Worm (Caenorhabditis elegans) whole organism, L3 larva: Measurements from ENCODE around the gene srw-122.

ENCODE experiments used
- R02D3.7 ChIP-seq: fragments of 150-350 bp; optimal IDR thresholded peaks from 2 replicates; lab custom pipeline; 2014; ENCODE audit warnings: missing biosample characterization, missing genetic modification characterization
- ZK546.5 ChIP-seq: sonication (generic microtip); optimal IDR thresholded peaks from 2 replicates; lab custom pipeline; 2017; ENCODE audit warnings: missing biosample characterization, missing genetic modification characterization
- ama-1 ChIP-seq: fragments of 150-350 bp; optimal IDR thresholded peaks from 2 replicates; lab custom pipeline; 2018
- ceh-16 ChIP-seq: sonication (generic microtip); optimal IDR thresholded peaks from 2 replicates; lab custom pipeline; 2017; ENCODE audit warnings: missing biosample characterization, missing genetic modification characterization
- ceh-82 ChIP-seq: fragments of 150-350 bp; optimal IDR thresholded peaks from 2 replicates; lab custom pipeline; 2014; ENCODE audit warnings: missing biosample characterization, missing genetic modification characterization
- ceh-9 ChIP-seq: sonication (generic microtip); optimal IDR thresholded peaks from 2 replicates; lab custom pipeline; 2018; ENCODE audit warnings: missing biosample characterization, missing genetic modification characterization
- daf-12 ChIP-seq: fragments of 150-350 bp; optimal IDR thresholded peaks from 2 replicates; lab custom pipeline; 2014; ENCODE audit warnings: missing biosample characterization, missing genetic modification reagents, missing genetic modification characterization
- egl-27 ChIP-seq: sonication (generic microtip); optimal IDR thresholded peaks from 4 replicates; lab custom pipeline; 2017; ENCODE audit warnings: missing biosample characterization, missing genetic modification reagents, missing genetic modification characterization
- egl-5 ChIP-seq: fragments of 150-350 bp; optimal IDR thresholded peaks from 2 replicates; lab custom pipeline; 2017; ENCODE audit warnings: missing biosample characterization, missing genetic modification reagents, missing genetic modification characterization, inconsistent platforms
- elt-3 ChIP-seq, 3 experiments: fragments of 150-350 bp in 1 of 3; sonication (generic microtip) in 2 of 3; optimal IDR thresholded peaks; 2 replicates in 2 of 3; 4 replicates in 1 of 3; lab custom pipeline; 2014 to 2017; ENCODE audit warnings: missing biosample characterization in 3 of 3, missing genetic modification characterization in 3 of 3
- fkh-10 ChIP-seq: sonication (generic microtip); optimal IDR thresholded peaks from 2 replicates; lab custom pipeline; 2017; ENCODE audit warnings: missing biosample characterization, missing genetic modification reagents, missing genetic modification characterization
- fos-1 ChIP-seq: fragments of 150-350 bp; optimal IDR thresholded peaks from 2 replicates; lab custom pipeline; 2014; ENCODE audit warnings: missing biosample characterization, missing genetic modification characterization
- jun-1 ChIP-seq: fragments of 150-350 bp; optimal IDR thresholded peaks from 2 replicates; lab custom pipeline; 2014; ENCODE audit warnings: missing biosample characterization, missing genetic modification reagents, missing genetic modification characterization
- lin-15B ChIP-seq: fragments of 150-350 bp; optimal IDR thresholded peaks from 2 replicates; lab custom pipeline; 2014; ENCODE audit warnings: missing biosample characterization, missing genetic modification characterization
- lin-39 ChIP-seq: fragments of 150-350 bp; optimal IDR thresholded peaks from 2 replicates; lab custom pipeline; 2018; ENCODE audit warnings: missing biosample characterization, missing genetic modification reagents, missing genetic modification characterization
- lsy-12 ChIP-seq: sonication (generic microtip); optimal IDR thresholded peaks from 2 replicates; lab custom pipeline; 2016; ENCODE audit warnings: mild to moderate bottlenecking, missing genetic modification characterization, missing compliant biosample characterization
- mdl-1 ChIP-seq: fragments of 150-350 bp; optimal IDR thresholded peaks from 2 replicates; lab custom pipeline; 2014; ENCODE audit warnings: missing biosample characterization, missing genetic modification characterization
- mml-1 ChIP-seq: fragments of 150-350 bp; sonication (generic microtip); optimal IDR thresholded peaks from 3 replicates; lab custom pipeline; 2014; ENCODE audit warnings: missing biosample characterization, missing genetic modification characterization
- nfya-1 ChIP-seq: sonication (generic microtip); optimal IDR thresholded peaks from 2 replicates; lab custom pipeline; 2017; ENCODE audit warnings: missing genetic modification characterization, mild to moderate bottlenecking, missing compliant biosample characterization, antibody characterized with exemption, moderate library complexity; ENCODE audit not compliant: insufficient read depth
- nhr-11 ChIP-seq: fragments of 150-350 bp; optimal IDR thresholded peaks from 2 replicates; lab custom pipeline; 2014; ENCODE audit warnings: missing biosample characterization, missing genetic modification characterization
- nhr-12 ChIP-seq: fragments of 150-350 bp; optimal IDR thresholded peaks from 2 replicates; lab custom pipeline; 2014; ENCODE audit warnings: missing biosample characterization, missing genetic modification characterization
- nhr-23 ChIP-seq: fragments of 150-350 bp; optimal IDR thresholded peaks from 2 replicates; lab custom pipeline; 2014; ENCODE audit warnings: missing biosample characterization, missing genetic modification reagents, missing genetic modification characterization
- nhr-237 ChIP-seq: fragments of 150-350 bp; optimal IDR thresholded peaks from 2 replicates; lab custom pipeline; 2014; ENCODE audit warnings: missing biosample characterization, missing genetic modification characterization
- nhr-28 ChIP-seq: fragments of 150-350 bp; optimal IDR thresholded peaks from 2 replicates; lab custom pipeline; 2014; ENCODE audit warnings: missing biosample characterization, missing genetic modification characterization
- nhr-43 ChIP-seq: sonication (generic microtip); optimal IDR thresholded peaks from 2 replicates; lab custom pipeline; 2016; ENCODE audit warnings: mild to moderate bottlenecking, missing genetic modification characterization, missing compliant biosample characterization; ENCODE audit not compliant: poor library complexity, severe bottlenecking
- nhr-67 ChIP-seq: fragments of 150-350 bp; optimal IDR thresholded peaks from 2 replicates; lab custom pipeline; 2014; ENCODE audit warnings: missing biosample characterization, missing genetic modification characterization
- nhr-76 ChIP-seq: fragments of 150-350 bp; sonication (generic microtip); optimal IDR thresholded peaks from 5 replicates; lab custom pipeline; 2014; ENCODE audit warnings: missing biosample characterization, missing genetic modification characterization
- nhr-77 ChIP-seq: fragments of 150-350 bp; optimal IDR thresholded peaks from 2 replicates; lab custom pipeline; 2014; ENCODE audit warnings: missing biosample characterization, missing genetic modification characterization
- pha-4 ChIP-seq: fragments of 150-350 bp; optimal IDR thresholded peaks from 2 replicates; lab custom pipeline; 2014; ENCODE audit warnings: missing biosample characterization, missing genetic modification reagents, missing genetic modification characterization
- pqm-1 ChIP-seq: fragments of 150-350 bp; optimal IDR thresholded peaks from 2 replicates; lab custom pipeline; 2017; ENCODE audit warnings: missing biosample characterization, missing genetic modification characterization, inconsistent platforms
- sea-2 ChIP-seq: fragments of 150-350 bp; sonication (generic microtip); optimal IDR thresholded peaks from 4 replicates; lab custom pipeline; 2014; ENCODE audit warnings: missing biosample characterization, missing genetic modification reagents, missing genetic modification characterization
- skn-1 ChIP-seq: fragments of 150-350 bp; optimal IDR thresholded peaks from 2 replicates; lab custom pipeline; 2014; ENCODE audit warnings: missing biosample characterization, missing genetic modification characterization
- snpc-4 ChIP-seq: fragments of 150-350 bp; optimal IDR thresholded peaks from 2 replicates; lab custom pipeline; 2014; ENCODE audit warnings: missing biosample characterization, missing genetic modification characterization
- unc-39 ChIP-seq: sonication (generic microtip); optimal IDR thresholded peaks from 4 replicates; lab custom pipeline; 2017; ENCODE audit warnings: missing biosample characterization, missing genetic modification characterization
- unc-62 ChIP-seq: fragments of 150-350 bp; sonication (generic microtip); optimal IDR thresholded peaks from 4 replicates; lab custom pipeline; 2014; ENCODE audit warnings: missing biosample characterization, missing genetic modification reagents, missing genetic modification characterization
- zag-1 ChIP-seq: fragments of 150-350 bp; optimal IDR thresholded peaks from 2 replicates; lab custom pipeline; 2014; ENCODE audit warnings: missing biosample characterization, missing genetic modification characterization
- ztf-11 ChIP-seq: fragments of 150-350 bp; optimal IDR thresholded peaks from 2 replicates; lab custom pipeline; 2014; ENCODE audit warnings: missing biosample characterization, missing genetic modification characterization
- ztf-4 ChIP-seq: fragments of 150-350 bp; optimal IDR thresholded peaks from 2 replicates; lab custom pipeline; 2014; ENCODE audit warnings: missing biosample characterization, missing genetic modification characterization

The srw-122 gene

DNA sequence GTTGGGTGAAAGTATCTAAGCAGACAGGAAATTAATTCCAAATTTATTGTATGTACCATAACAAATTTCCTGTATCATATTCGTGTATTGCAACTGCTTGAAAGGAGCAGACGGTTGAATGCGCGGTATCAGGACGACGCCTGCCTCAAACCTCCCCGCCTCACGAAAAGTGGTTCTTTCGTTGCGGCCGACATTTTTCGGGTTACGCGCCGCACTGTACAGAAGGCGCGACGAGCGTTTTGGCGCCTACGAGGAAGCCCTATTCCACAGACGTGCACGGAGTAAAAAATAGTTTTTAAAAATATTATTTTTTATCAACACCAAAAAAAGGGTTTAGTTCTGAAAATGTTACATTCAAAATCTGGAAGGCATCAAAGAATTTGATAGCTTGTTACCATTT, 31.9 kb downstream of the srw-122 start:
- TF ChIP-seq nfya-1 (tag; lab: Kevin White, UChicago) = no peak
- TF ChIP-seq sea-2 (GFP tag; lab: Kevin White, UChicago) = no peak
- TF ChIP-seq nhr-76 (tag; lab: Kevin White, UChicago) = no peak
- TF ChIP-seq unc-62 (GFP tag; lab: Kevin White, UChicago) = no peak
- no peak for TF ChIP-seq jun-1 (tag; lab: Kevin White, UChicago)
- no peak for TF ChIP-seq nhr-43 (tag; lab: Kevin White, UChicago)
- no peak for TF ChIP-seq lin-15B
- TF ChIP-seq fos-1 = no peak
- no peak for TF ChIP-seq nhr-11
- no peak for TF ChIP-seq skn-1
- no peak for TF ChIP-seq nhr-67 (tag; lab: Kevin White, UChicago)
- no peak for TF ChIP-seq lsy-12 (tag; lab: Kevin White, UChicago)
- TF ChIP-seq ZK546.5 (tag; lab: Kevin White, UChicago) = no peak
- TF ChIP-seq ceh-82 = no peak
- TF ChIP-seq ztf-11 (tag; lab: Kevin White, UChicago) = no peak

- no peak for TF ChIP-seq nhr-67 (tag; lab: Kevin White, UChicago)
- no peak for TF ChIP-seq ZK546.5 (tag; lab: Kevin White, UChicago)
- TF ChIP-seq fkh-10 (GFP tag; lab: Kevin White, UChicago) = no peak
- no peak for TF ChIP-seq ztf-11 (tag; lab: Kevin White, UChicago)
- no peak for TF ChIP-seq ztf-4 (tag; lab: Kevin White, UChicago)
- no peak for TF ChIP-seq nhr-77
- no peak for TF ChIP-seq ceh-82
- no peak for TF ChIP-seq nhr-237 (tag; lab: Kevin White, UChicago)
- TF ChIP-seq egl-27 (tag; lab: Kevin White, UChicago) = no peak
- TF ChIP-seq snpc-4 (tag; lab: Kevin White, UChicago) = no peak
- no peak for TF ChIP-seq nhr-76 (tag; lab: Kevin White, UChicago)
- TF ChIP-seq skn-1 = no peak
- TF ChIP-seq R02D3.7 (tag; lab: Kevin White, UChicago) = no peak
- TF ChIP-seq fos-1 = no peak
- no peak for TF ChIP-seq mml-1 (tag; lab: Kevin White, UChicago)
- no peak for TF ChIP-seq egl-5 (tag; lab: Kevin White, UChicago)
- no peak for TF ChIP-seq ama-1 (lab: Kevin White, UChicago)
- TF ChIP-seq nhr-12 (tag; lab: Kevin White, UChicago) = no peak
These were observed 38.1 kb downstream of the srw-122 start, which contains the start of gene srh-146 for ce11 chrV:2913948-2914347. Gene srh-146, plus strand, starts transcription at chrV:2914248.

DNA sequence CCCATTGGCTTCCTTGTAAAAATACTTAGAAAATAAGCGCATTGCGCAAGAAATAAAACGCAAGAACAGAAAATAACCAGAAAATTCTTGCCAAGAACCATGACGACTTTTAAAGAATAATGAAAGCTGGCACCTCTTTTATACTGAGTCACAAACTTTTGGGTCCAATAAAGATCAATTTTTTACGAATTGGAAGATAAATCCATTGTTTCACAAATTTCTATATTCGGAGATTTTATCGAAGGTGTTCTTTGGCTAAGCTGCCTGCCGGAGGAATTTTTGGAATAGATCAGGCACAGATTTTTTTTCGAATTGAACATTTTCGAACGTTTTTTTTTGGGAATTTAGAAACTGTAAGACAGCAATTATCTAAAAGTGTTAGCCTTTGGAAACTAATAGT, 39.1 kb downstream of the srw-122 start, which contains the start of gene C31B8.9:
Gene C31B8.9 (minus strand): TSS at position 101 of the 400 bp plus-strand sequence.
- TF ChIP-seq nhr-23 (tag; lab: Kevin White, UChicago) = no peak
- TF ChIP-seq lin-39 (tag; lab: Kevin White, UChicago) = no peak
- no peak for TF ChIP-seq nhr-43 (tag; lab: Kevin White, UChicago)
- TF ChIP-seq nhr-12 (tag; lab: Kevin White, UChicago) = no peak

ce11 chrV:2909525-2909924, 42.5 kb downstream of the srw-122 start, which contains the start of gene zmp-3:
Gene zmp-3, minus strand, starts transcription at chrV:2909625.
- TF ChIP-seq nhr-28 (no peak), lin-15B (no peak), mdl-1 (tag; lab: Kevin White, UChicago) (no peak), snpc-4 (tag; lab: Kevin White, UChicago) (no peak), lsy-12 (tag; lab: Kevin White, UChicago) (no peak), ztf-4 (tag; lab: Kevin White, UChicago) (no peak), pqm-1 (no peak), sea-2 (GFP tag; lab: Kevin White, UChicago) (no peak), unc-62 (GFP tag; lab: Kevin White, UChicago) (no peak), zag-1 (tag; lab: Kevin White, UChicago) (no peak), nhr-237 (tag; lab: Kevin White, UChicago) (no peak), pha-4 (tag; lab: Kevin White, UChicago) (no peak), fkh-10 (GFP tag; lab: Kevin White, UChicago) (no peak), ceh-16 (no peak)

DNA sequence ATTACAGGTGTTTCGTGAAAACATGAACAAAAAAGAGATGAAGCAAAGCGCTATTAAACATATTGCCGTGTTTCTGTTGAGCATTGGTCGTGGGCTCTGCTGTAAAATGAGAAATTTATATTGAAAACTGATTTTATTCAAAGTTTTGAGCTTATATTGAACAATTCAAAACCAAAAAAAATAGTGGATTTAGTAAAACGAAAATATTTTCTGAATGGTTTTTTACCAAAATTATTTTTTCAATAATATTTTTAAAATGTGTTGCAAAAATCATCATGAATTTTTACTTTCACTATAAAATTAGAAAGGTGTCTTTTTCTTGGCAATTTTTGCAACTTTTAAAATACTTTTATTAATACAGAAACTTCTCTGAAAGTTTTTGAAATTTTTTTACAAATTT, 48.8 kb downstream of the srw-122 start, which contains the start of gene C31B8.7:
Gene C31B8.7 (minus strand): TSS at position 101 of the 400 bp plus-strand sequence.
- TF ChIP-seq skn-1 = no peak
- TF ChIP-seq ceh-9 = no peak
- TF ChIP-seq elt-3 (tag; optimal IDR thresholded peaks at IDR 0.05; lab: Kevin White, UChicago) = no peak
- no peak for TF ChIP-seq R02D3.7 (tag; lab: Kevin White, UChicago)
- TF ChIP-seq lin-15B = no peak
- no peak for TF ChIP-seq daf-12
- no peak for TF ChIP-seq jun-1 (tag; lab: Kevin White, UChicago)
- no peak for TF ChIP-seq sea-2 (GFP tag; lab: Kevin White, UChicago)
- TF ChIP-seq nhr-67 (tag; lab: Kevin White, UChicago) = no peak
- TF ChIP-seq ceh-82 = no peak
- TF ChIP-seq nhr-28 = no peak
- TF ChIP-seq mml-1 (tag; lab: Kevin White, UChicago) = no peak
- TF ChIP-seq unc-39 = no peak
